Worm (Caenorhabditis elegans): Measurements from ENCODE around the gene rgs-11.
"Not testable (repeated sequence)": the region's sequence is repeated elsewhere in the genome, so short reads cannot be mapped to it uniquely, and the experiment has no call there.

ce11 chrX:14966515-14966914 lies 2.2 kb downstream of the rgs-11 start, which contains the start of gene F20D1.22:
- TF ChIP-seq ces-1 (GFP tag; optimal IDR thresholded peaks at IDR 0.05); ama-1 (optimal IDR thresholded peaks at IDR 0.05); unc-86 (tag; optimal IDR thresholded peaks at IDR 0.05); unc-62 (GFP tag; optimal IDR thresholded peaks at IDR 0.05); nhr-237 (tag; optimal IDR thresholded peaks at IDR 0.05); mep-1 (tag; optimal IDR thresholded peaks at IDR 0.05); mab-9 (GFP tag; IDR thresholded peaks at IDR 0.05): not testable (repeated sequence)

Measured in whole organism, L1 larva.